Worm (Caenorhabditis elegans): ENCODE measurements around the gene F53F8.6.

DNA sequence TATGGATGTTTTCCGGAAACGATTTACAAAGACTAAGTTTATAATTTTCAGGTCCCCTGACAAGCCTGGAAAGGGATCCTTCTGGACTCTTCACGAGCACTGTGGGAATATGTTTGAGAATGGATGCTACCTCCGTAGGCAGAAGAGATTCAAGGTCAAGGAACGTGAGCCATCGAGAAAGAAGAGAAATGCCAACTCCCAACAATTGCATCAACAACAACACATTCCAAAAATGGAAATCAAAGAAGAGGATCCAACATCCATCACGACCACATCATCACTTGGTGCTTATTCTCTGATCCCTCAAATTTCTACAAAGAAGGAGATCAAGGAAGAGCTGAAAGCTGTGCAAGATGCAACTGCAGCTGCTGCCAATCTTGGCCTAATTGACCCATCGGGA is 54.1 kb downstream of the F53F8.6 start:
- TF ChIP-seq ceh-58 (GFP tag; IDR thresholded peaks at IDR 0.05) (no peak), zim-3 (tag; optimal IDR thresholded peaks at IDR 0.05) (no peak), madf-8 (GFP tag; conservative IDR thresholded peaks at IDR 0.05) (no peak), unc-130 (GFP tag; optimal IDR thresholded peaks at IDR 0.05) (no peak)

Data from whole organism, young adult.